Fruit fly (Drosophila melanogaster): ENCODE data around the gene Pkc98E.

Gene Pkc98E

DNA sequence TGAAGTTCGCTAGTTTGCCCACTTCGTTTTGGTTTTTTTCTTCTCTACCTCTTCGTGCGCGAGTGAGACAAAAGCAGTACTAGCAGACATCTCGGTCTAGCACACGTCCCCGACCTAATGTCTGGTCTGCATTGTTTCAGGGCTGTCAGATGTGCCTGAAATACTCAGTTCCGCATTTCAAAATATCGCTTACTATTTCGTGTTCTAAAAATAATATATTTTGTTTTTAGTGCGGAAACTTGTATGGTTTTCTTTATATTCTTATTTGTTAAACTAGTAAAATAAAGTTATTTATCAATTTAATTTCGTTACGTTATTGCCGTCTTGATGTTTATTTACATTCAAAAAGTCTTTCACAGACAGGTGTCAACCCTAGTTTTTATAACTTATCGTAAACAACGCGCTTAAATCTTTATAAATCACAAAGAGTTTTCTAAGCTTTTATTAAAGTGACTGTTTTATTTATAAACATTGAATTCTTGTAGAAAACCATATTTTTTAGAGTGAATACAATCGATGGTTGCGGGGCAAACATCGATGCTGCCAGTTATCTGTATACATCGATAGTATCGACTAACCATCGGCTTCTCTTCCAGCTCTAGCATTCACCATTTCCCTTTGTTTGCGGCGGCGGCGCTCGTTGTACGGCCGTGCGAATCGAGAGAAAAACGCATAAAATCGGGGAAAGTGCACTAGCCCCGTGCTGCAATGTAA is 24.4 kb downstream of the Pkc98E start (continued):
- TF ChIP-seq zfh1 (GFP tag; IDR thresholded peaks at IDR 0.05) (no peak), Tbp (GFP tag; optimal IDR thresholded peaks at IDR 0.05) (no peak), Chrac-16 (GFP tag; optimal IDR thresholded peaks at IDR 0.05) (peak; percentile 62), CG7556 (GFP tag; optimal IDR thresholded peaks at IDR 0.05) (peak; percentile 84), CG15073 (GFP tag; optimal IDR thresholded peaks at IDR 0.05) (no peak), oc (tag; optimal IDR thresholded peaks at IDR 0.05) (peak; percentile 13), CG7357 (GFP tag; IDR thresholded peaks at IDR 0.05) (no peak; the same call in 2 of the 3 replicates), Xrp1 (GFP tag; IDR thresholded peaks at IDR 0.05) (no peak), CG6272 (GFP tag; IDR thresholded peaks at IDR 0.05) (peak; percentile 79), Ets97D (GFP tag; optimal IDR thresholded peaks at IDR 0.05) (peak; percentile 86), Sox100B (GFP tag; optimal IDR thresholded peaks at IDR 0.05) (peak; percentile 85), CG6689 (GFP tag; IDR thresholded peaks at IDR 0.05) (no peak), CG32532 (GFP tag; IDR thresholded peaks at IDR 0.05) (no peak), NC2β (GFP tag; optimal IDR thresholded peaks at IDR 0.05) (peak; percentile 4), CG10543 (GFP tag; optimal IDR thresholded peaks at IDR 0.05) (peak; percentile 88), CG6813 (GFP tag; optimal IDR thresholded peaks at IDR 0.05) (no peak), CG4360 (GFP tag; IDR thresholded peaks at IDR 0.05) (no peak), ranshi (GFP tag; IDR thresholded peaks at IDR 0.05) (no peak), bcd (GFP tag; optimal IDR thresholded peaks at IDR 0.05) (peak; percentile 70), Fer2 (tag; optimal IDR thresholded peaks at IDR 0.05) (peak; percentile 81), usp (GFP tag; optimal IDR thresholded peaks at IDR 0.05) (no peak), Myb (GFP tag; optimal IDR thresholded peaks at IDR 0.05) (peak; percentile 33), CG7745 (tag; optimal IDR thresholded peaks at IDR 0.05) (no peak), CG14965 (GFP tag; optimal IDR thresholded peaks at IDR 0.05; ENCODE audit: borderline replicate concordance) (no peak), slbo (GFP tag; IDR thresholded peaks at IDR 0.05) (no peak), CG30431 (GFP tag; optimal IDR thresholded peaks at IDR 0.05) (peak; percentile 13), trh (GFP tag; optimal IDR thresholded peaks at IDR 0.05) (no peak), Hr78 (GFP tag; optimal IDR thresholded peaks at IDR 0.05) (no peak), shn (GFP tag; optimal IDR thresholded peaks at IDR 0.05) (peak; percentile 56), caup (GFP tag; optimal IDR thresholded peaks at IDR 0.05; ENCODE audit: severe bottlenecking) (peak; percentile 56), cg (GFP tag; optimal IDR thresholded peaks at IDR 0.05) (no peak), Dref (GFP tag; IDR thresholded peaks at IDR 0.05) (no peak), CG17359 (tag; optimal IDR thresholded peaks at IDR 0.05) (peak; percentile 75), hb (GFP tag; IDR thresholded peaks at IDR 0.05; ENCODE audit: partially characterized antibody) (no peak), CG15601 (tag; optimal IDR thresholded peaks at IDR 0.05) (peak; percentile 61), HLHmδ (GFP tag; optimal IDR thresholded peaks at IDR 0.05) (peak; percentile 31), CG2678 (tag; optimal IDR thresholded peaks at IDR 0.05) (peak; percentile 89), CG13123 (GFP tag; optimal IDR thresholded peaks at IDR 0.05) (no peak), sob (GFP tag; IDR thresholded peaks at IDR 0.05) (no peak), ewg (GFP tag; optimal IDR thresholded peaks at IDR 0.05) (peak; percentile 12), CG12219 (GFP tag; optimal IDR thresholded peaks at IDR 0.05) (peak; percentile 34), abd-A (tag; optimal IDR thresholded peaks at IDR 0.05) (no peak), luna (GFP tag; optimal IDR thresholded peaks at IDR 0.05) (peak; percentile 59), onecut (GFP tag; IDR thresholded peaks at IDR 0.05) (no peak; the same call in 1 of the 2 replicates), Atf6 (GFP tag; IDR thresholded peaks at IDR 0.05) (no peak), Rx (GFP tag; IDR thresholded peaks at IDR 0.05) (no peak), NC2α (GFP tag; optimal IDR thresholded peaks at IDR 0.05) (no peak), otp (GFP tag; IDR thresholded peaks at IDR 0.05) (no peak), GATAe (GFP tag; conservative IDR thresholded peaks at IDR 0.05) (no peak), row (GFP tag; IDR thresholded peaks at IDR 0.05) (no peak)
